Worm (Caenorhabditis elegans) whole organism, mixed stage, embryonic: ENCODE measurements around the gene C17H11.2.

Experiments used
- bed-3 ChIP-seq: fragments of 200-800 bp; sonication (Bioruptor generic); optimal IDR thresholded peaks from 3 replicates; lab custom pipeline; 2018; ENCODE audit warnings: mild to moderate bottlenecking, missing genetic modification characterization, moderate library complexity, missing compliant biosample characterization
- blmp-1 ChIP-seq: fragments of 150-350 bp; optimal IDR thresholded peaks from 2 replicates; lab custom pipeline; 2014; ENCODE audit warnings: missing biosample characterization, missing genetic modification characterization
- ceh-39 ChIP-seq: fragments of 150-350 bp; optimal IDR thresholded peaks from 2 replicates; lab custom pipeline; 2014; ENCODE audit warnings: missing biosample characterization, missing genetic modification characterization
- ceh-43 ChIP-seq: fragments of 200-800 bp; sonication (Bioruptor generic); optimal IDR thresholded peaks from 2 replicates; lab custom pipeline; 2018; ENCODE audit warnings: mild to moderate bottlenecking, missing genetic modification characterization, moderate library complexity, missing compliant biosample characterization
- ceh-83 ChIP-seq: fragments of 200-800 bp; sonication (Bioruptor generic); optimal IDR thresholded peaks from 2 replicates; lab custom pipeline; 2018; ENCODE audit warnings: mild to moderate bottlenecking, missing genetic modification characterization, missing compliant biosample characterization
- ces-1 ChIP-seq: fragments of 150-350 bp; optimal IDR thresholded peaks from 2 replicates; lab custom pipeline; 2014; ENCODE audit warnings: missing biosample characterization, missing genetic modification reagents, missing genetic modification characterization
- cnd-1 ChIP-seq: fragments of 200-800 bp; sonication (Bioruptor generic); optimal IDR thresholded peaks from 2 replicates; lab custom pipeline; 2018; ENCODE audit warnings: mild to moderate bottlenecking, missing genetic modification characterization, missing compliant biosample characterization
- drap-1 ChIP-seq: fragments of 200-800 bp; sonication (Bioruptor generic); optimal IDR thresholded peaks from 3 replicates; lab custom pipeline; 2018; ENCODE audit warnings: mild to moderate bottlenecking, missing genetic modification characterization, missing compliant biosample characterization
- ham-2 ChIP-seq: fragments of 200-800 bp; sonication (Bioruptor generic); optimal IDR thresholded peaks from 2 replicates; lab custom pipeline; 2018; ENCODE audit warnings: mild to moderate bottlenecking, missing genetic modification characterization, missing compliant biosample characterization
- hlh-1 ChIP-seq: fragments of 150-350 bp; optimal IDR thresholded peaks from 2 replicates; lab custom pipeline; 2014; ENCODE audit warnings: missing biosample characterization, missing genetic modification reagents, missing genetic modification characterization
- lin-13 ChIP-seq: fragments of 150-350 bp; optimal IDR thresholded peaks from 2 replicates; lab custom pipeline; 2014; ENCODE audit warnings: missing biosample characterization, missing genetic modification characterization
- lin-32 ChIP-seq: fragments of 200-800 bp; sonication (Bioruptor generic); optimal IDR thresholded peaks from 2 replicates; lab custom pipeline; 2018; ENCODE audit warnings: mild to moderate bottlenecking, missing genetic modification characterization, missing compliant biosample characterization
- lsy-2 ChIP-seq: fragments of 150-350 bp; optimal IDR thresholded peaks from 2 replicates; lab custom pipeline; 2014; ENCODE audit warnings: missing biosample characterization, missing genetic modification characterization
- mab-5 ChIP-seq: fragments of 150-350 bp; optimal IDR thresholded peaks from 2 replicates; lab custom pipeline; 2014; ENCODE audit warnings: missing biosample characterization, missing genetic modification characterization
- mep-1 ChIP-seq: fragments of 150-350 bp; optimal IDR thresholded peaks from 2 replicates; lab custom pipeline; 2017; ENCODE audit warnings: missing biosample characterization, missing genetic modification reagents, missing genetic modification characterization, inconsistent platforms
- mls-2 ChIP-seq: sonication (generic microtip); optimal IDR thresholded peaks from 2 replicates; lab custom pipeline; 2016; ENCODE audit warnings: mild to moderate bottlenecking, missing genetic modification characterization, moderate library complexity, missing compliant biosample characterization
- nhr-12 ChIP-seq: fragments of 150-350 bp; optimal IDR thresholded peaks from 2 replicates; lab custom pipeline; 2014; ENCODE audit warnings: missing biosample characterization, missing genetic modification characterization
- nhr-2 ChIP-seq: fragments of 150-350 bp; optimal IDR thresholded peaks from 2 replicates; lab custom pipeline; 2014; ENCODE audit warnings: missing biosample characterization, missing genetic modification characterization
- nhr-237 ChIP-seq: fragments of 150-350 bp; optimal IDR thresholded peaks from 2 replicates; lab custom pipeline; 2014; ENCODE audit warnings: missing biosample characterization, missing genetic modification characterization
- nhr-28 ChIP-seq: fragments of 150-350 bp; optimal IDR thresholded peaks from 2 replicates; lab custom pipeline; 2014; ENCODE audit warnings: missing biosample characterization, missing genetic modification characterization
- nhr-76 ChIP-seq: sonication (generic microtip); optimal IDR thresholded peaks from 2 replicates; lab custom pipeline; 2017; ENCODE audit warnings: missing biosample characterization, missing genetic modification characterization
- pha-4 ChIP-seq: fragments of 150-350 bp; optimal IDR thresholded peaks from 2 replicates; lab custom pipeline; 2018; ENCODE audit warnings: missing biosample characterization, missing genetic modification reagents, missing genetic modification characterization
- sem-2 ChIP-seq: fragments of 200-800 bp; sonication (Bioruptor generic); optimal IDR thresholded peaks from 2 replicates; lab custom pipeline; 2018; ENCODE audit warnings: mild to moderate bottlenecking, missing genetic modification characterization, missing compliant biosample characterization
- snpc-4 ChIP-seq: fragments of 150-350 bp; optimal IDR thresholded peaks from 2 replicates; lab custom pipeline; 2014; ENCODE audit warnings: missing biosample characterization, missing genetic modification characterization
- sptf-1 ChIP-seq: sonication (generic microtip); optimal IDR thresholded peaks from 2 replicates; lab custom pipeline; 2017; ENCODE audit warnings: mild to moderate bottlenecking, missing genetic modification characterization, moderate library complexity, missing compliant biosample characterization
- tbx-8 ChIP-seq: fragments of 200-800 bp; sonication (Bioruptor generic); optimal IDR thresholded peaks from 2 replicates; lab custom pipeline; 2018; ENCODE audit warnings: mild to moderate bottlenecking, missing genetic modification characterization, moderate library complexity, missing compliant biosample characterization
- unc-120 ChIP-seq: sonication (generic microtip); optimal IDR thresholded peaks from 2 replicates; lab custom pipeline; 2017; ENCODE audit warnings: missing genetic modification characterization, missing compliant biosample characterization; ENCODE audit not compliant: poor library complexity, severe bottlenecking
- unc-39 ChIP-seq: fragments of 150-350 bp; optimal IDR thresholded peaks from 2 replicates; lab custom pipeline; 2014; ENCODE audit warnings: missing biosample characterization, missing genetic modification characterization
- unc-62 ChIP-seq: fragments of 150-350 bp; optimal IDR thresholded peaks from 2 replicates; lab custom pipeline; 2014; ENCODE audit warnings: missing biosample characterization, missing genetic modification reagents, missing genetic modification characterization
- zip-8 ChIP-seq: fragments of 150-350 bp; optimal IDR thresholded peaks from 2 replicates; lab custom pipeline; 2014; ENCODE audit warnings: missing biosample characterization, missing genetic modification characterization
- ztf-11 ChIP-seq: fragments of 150-350 bp; optimal IDR thresholded peaks from 2 replicates; lab custom pipeline; 2014; ENCODE audit warnings: missing biosample characterization, missing genetic modification characterization

The C17H11.2 gene

ce11 chrX:8157132-8157531 lies 12.6 kb upstream of the C17H11.2 start:
- TF ChIP-seq sem-2 (no peak), mls-2 (tag; lab: Kevin White, UChicago) (no peak), sptf-1 (tag; lab: Kevin White, UChicago) (peak; percentile 58), mab-5 (no peak), nhr-2 (tag; lab: Kevin White, UChicago) (peak; percentile 12), ham-2 (peak; percentile 60), nhr-237 (no peak), ces-1 (GFP tag; lab: Kevin White, UChicago) (peak; percentile 18), cnd-1 (tag; lab: Kevin White, UChicago) (peak; percentile 56), unc-39 (tag; lab: Kevin White, UChicago) (no peak), lsy-2 (tag; lab: Kevin White, UChicago) (peak; percentile 45), pha-4 (peak; percentile 46), tbx-8 (GFP tag; lab: Kevin White, UChicago) (no peak), unc-62 (GFP tag; lab: Kevin White, UChicago) (peak; percentile 30), hlh-1 (tag; lab: Kevin White, UChicago) (peak; percentile 1), mep-1 (tag; lab: Kevin White, UChicago) (peak; percentile 94), blmp-1 (tag; lab: Kevin White, UChicago) (no peak), ceh-39 (tag; lab: Kevin White, UChicago) (peak; percentile 68), ztf-11 (tag; lab: Kevin White, UChicago) (peak; percentile 91), zip-8 (tag; lab: Kevin White, UChicago) (no peak), lin-13 (tag; lab: Kevin White, UChicago) (peak; percentile 95), snpc-4 (tag; lab: Kevin White, UChicago) (no peak), lin-32 (peak; percentile 38), unc-120 (tag; lab: Kevin White, UChicago) (no peak), bed-3 (GFP tag; lab: Kevin White, UChicago) (no peak)

ce11 chrX:8158975-8159813 lies 10.5 kb upstream of the C17H11.2 start, which contains the start of gene hil-3:
Gene hil-3, plus strand, starts transcription at chrX:8159169.
- TF ChIP-seq ztf-11 (tag; lab: Kevin White, UChicago) (peak; percentile 40), lin-13 (tag; lab: Kevin White, UChicago) (peak; percentile 75), unc-39 (tag; lab: Kevin White, UChicago) (no peak), nhr-12 (tag; lab: Kevin White, UChicago) (no peak), pha-4 (peak; percentile 34), cnd-1 (tag; lab: Kevin White, UChicago) (peak; percentile 48), lsy-2 (tag; lab: Kevin White, UChicago) (peak; percentile 11), mep-1 (tag; lab: Kevin White, UChicago) (peak; percentile 76), lin-32 (no peak), nhr-2 (tag; lab: Kevin White, UChicago) (no peak), sem-2 (peak; percentile 26), ceh-83 (peak; percentile 64), unc-62 (GFP tag; lab: Kevin White, UChicago) (no peak)

DNA sequence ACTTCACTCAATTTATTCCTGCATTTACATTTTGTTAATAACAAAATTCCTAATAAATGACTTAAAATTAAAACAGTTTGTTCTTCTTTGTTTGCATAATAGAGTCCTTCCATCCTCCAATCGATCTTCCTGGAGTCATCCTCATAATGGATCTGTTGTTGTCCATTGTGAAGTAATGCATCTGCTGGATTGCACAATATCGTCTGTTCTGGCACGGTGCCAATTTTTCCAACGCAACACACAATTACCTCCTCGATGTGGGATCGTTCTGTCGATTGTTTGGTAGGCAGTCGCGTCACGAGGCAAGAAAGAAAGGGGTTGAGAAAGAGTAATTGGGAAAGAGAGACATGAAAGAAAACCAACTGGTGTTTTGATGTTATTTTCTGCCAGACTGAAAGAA lies 9.7 kb upstream of the C17H11.2 start:
- TF ChIP-seq pha-4 = no peak
- no peak for TF ChIP-seq bed-3 (GFP tag; lab: Kevin White, UChicago)
- TF ChIP-seq blmp-1 (tag; lab: Kevin White, UChicago) = no peak
- no peak for TF ChIP-seq mab-5
- TF ChIP-seq lsy-2 (tag; lab: Kevin White, UChicago) = no peak
- peak; percentile 70 for TF ChIP-seq ceh-39 (tag; lab: Kevin White, UChicago)
- TF ChIP-seq zip-8 (tag; lab: Kevin White, UChicago) = peak; percentile 47
- no peak for TF ChIP-seq drap-1
- TF ChIP-seq mep-1 (tag; lab: Kevin White, UChicago) = peak; percentile 56
- TF ChIP-seq ceh-43 (GFP tag; lab: Kevin White, UChicago) = peak; percentile 14
- TF ChIP-seq nhr-28 = no peak
- peak; percentile 20 for TF ChIP-seq ztf-11 (tag; lab: Kevin White, UChicago)
- TF ChIP-seq hlh-1 (tag; lab: Kevin White, UChicago) = peak; percentile 3
- TF ChIP-seq cnd-1 (tag; lab: Kevin White, UChicago) = peak; percentile 52
- peak; percentile 72 for TF ChIP-seq nhr-2 (tag; lab: Kevin White, UChicago)
- TF ChIP-seq, all 35 proteins: peak for 8

- TF ChIP-seq ceh-43 (GFP tag; lab: Kevin White, UChicago) (no peak), nhr-2 (tag; lab: Kevin White, UChicago) (no peak), sptf-1 (tag; lab: Kevin White, UChicago) (no peak), zip-8 (tag; lab: Kevin White, UChicago) (no peak), drap-1 (no peak), sem-2 (no peak), lin-32 (no peak), cnd-1 (tag; lab: Kevin White, UChicago) (no peak), unc-39 (tag; lab: Kevin White, UChicago) (no peak), mls-2 (tag; lab: Kevin White, UChicago) (no peak), mep-1 (tag; lab: Kevin White, UChicago) (no peak), blmp-1 (tag; lab: Kevin White, UChicago) (no peak), nhr-76 (tag; lab: Kevin White, UChicago) (no peak)
Measured at ce11 chrX:8162793-8163192, 6.9 kb upstream of the C17H11.2 start, which contains the start of gene F22F1.3. Gene F22F1.3, minus strand, starts transcription at chrX:8163073.
